Worm (Caenorhabditis elegans) whole organism, early embryonic: ENCODE measurements around the gene T23F4.2.

ENCODE experiments used
- aly-1 ChIP-seq: sonication (generic microtip); optimal IDR thresholded peaks from 2 replicates; lab custom pipeline; 2016; ENCODE audit warnings: missing genetic modification characterization, missing compliant biosample characterization
- ama-1 ChIP-seq: fragments of 150-350 bp; optimal IDR thresholded peaks from 2 replicates; lab custom pipeline; 2014
- ceh-13 ChIP-seq: fragments of 200-800 bp; sonication (Bioruptor generic); optimal IDR thresholded peaks from 2 replicates; lab custom pipeline; 2018; ENCODE audit warnings: mild to moderate bottlenecking, missing genetic modification characterization, missing compliant biosample characterization
- ceh-36 ChIP-seq: sonication (generic microtip); optimal IDR thresholded peaks from 2 replicates; lab custom pipeline; 2016; ENCODE audit warnings: missing genetic modification characterization, inconsistent platforms, missing compliant biosample characterization
- ets-7 ChIP-seq: sonication (generic microtip); optimal IDR thresholded peaks from 2 replicates; lab custom pipeline; 2016; ENCODE audit warnings: missing genotype, missing genetic modification characterization, missing compliant biosample characterization
- flt-1 ChIP-seq: fragments of 200-800 bp; sonication (Bioruptor generic); IDR thresholded peaks from 2 replicates; pipeline ENCODE4 v1.3.6; 2022; ENCODE audit warnings: missing genetic modification characterization, missing compliant biosample characterization
- hmbx-1 ChIP-seq: sonication (generic microtip); optimal IDR thresholded peaks from 2 replicates; lab custom pipeline; 2016; ENCODE audit warnings: mild to moderate bottlenecking, missing genetic modification characterization, missing compliant biosample characterization
- hmg-4 ChIP-seq: fragments of 200-800 bp; sonication (Bioruptor generic); optimal IDR thresholded peaks from 2 replicates; lab custom pipeline; 2018; ENCODE audit warnings: mild to moderate bottlenecking, missing genetic modification characterization, missing compliant biosample characterization
- sea-1 ChIP-seq: fragments of 200-800 bp; sonication (Bioruptor generic); conservative IDR thresholded peaks from 2 replicates; pipeline ENCODE4 v1.3.6; 2022; ENCODE audit warnings: missing genetic modification characterization, missing compliant biosample characterization
- tbx-11 ChIP-seq: fragments of 200-800 bp; sonication (Bioruptor generic); IDR thresholded peaks from 2 replicates; pipeline ENCODE4 v1.3.6; 2022; ENCODE audit warnings: missing genetic modification characterization, missing compliant biosample characterization
- tbx-37 ChIP-seq: fragments of 200-800 bp; sonication (Bioruptor generic); conservative IDR thresholded peaks from 2 replicates; pipeline ENCODE4 v1.3.6; 2022; ENCODE audit warnings: missing genetic modification reagents, missing genetic modification characterization, missing compliant biosample characterization
- tra-4 ChIP-seq: sonication (generic microtip); optimal IDR thresholded peaks from 2 replicates; lab custom pipeline; 2017; ENCODE audit warnings: missing genetic modification characterization, missing compliant biosample characterization

- TF ChIP-seq hmg-4 (GFP tag; lab: Kevin White, UChicago) (no peak), flt-1 (GFP tag; lab: Robert Waterston, UW) (no peak), sea-1 (GFP tag; lab: Robert Waterston, UW) (no peak), ama-1 (lab: Kevin White, UChicago) (no peak), tbx-37 (no peak), aly-1 (tag; lab: Kevin White, UChicago) (no peak), ceh-36 (tag; lab: Kevin White, UChicago) (no peak), hmbx-1 (no peak), ets-7 (tag; lab: Kevin White, UChicago) (no peak), tbx-11 (GFP tag; lab: Robert Waterston, UW) (no peak), ceh-13 (GFP tag; lab: Kevin White, UChicago) (no peak), tra-4 (tag; lab: Kevin White, UChicago) (no peak)
Measured at ce11 chrII:1116521-1116920, 46.9 kb upstream of the T23F4.2 start.
